Worm (Caenorhabditis elegans) whole organism, midembryonic: ENCODE results near the gene F52E4.5.

ENCODE experiments used
- T22C8.4 ChIP-seq: fragments of 200-800 bp; sonication (Bioruptor generic); IDR thresholded peaks from 2 replicates; pipeline ENCODE4 v1.3.6; 2022; ENCODE audit warnings: missing genetic modification characterization, missing compliant biosample characterization
- med-1 ChIP-seq: sonication (generic microtip); optimal IDR thresholded peaks from 2 replicates; lab custom pipeline; 2017; ENCODE audit warnings: missing genetic modification characterization, mild to moderate bottlenecking, missing compliant biosample characterization, antibody characterized with exemption, missing genetic modification reagents; ENCODE audit not compliant: insufficient read depth
- tab-1 ChIP-seq: fragments of 200-800 bp; sonication (Bioruptor generic); IDR thresholded peaks from 2 replicates; pipeline ENCODE4 v1.3.6; 2022; ENCODE audit warnings: missing genetic modification characterization, missing compliant biosample characterization
- ztf-29 ChIP-seq: fragments of 200-800 bp; sonication (Bioruptor generic); IDR thresholded peaks from 2 replicates; pipeline ENCODE4 v1.3.6; 2022; ENCODE audit warnings: missing genetic modification reagents, missing genetic modification characterization, missing compliant biosample characterization

ce11 chrX:3040021-3040420 is 47.1 kb downstream of the F52E4.5 start:
- TF ChIP-seq T22C8.4 (GFP tag; lab: Robert Waterston, UW) (no peak), tab-1 (GFP tag; lab: Robert Waterston, UW) (no peak), ztf-29 (GFP tag; lab: Robert Waterston, UW) (no peak), med-1 (GFP tag; lab: Kevin White, UChicago) (no peak)
